Worm (Caenorhabditis elegans): Measurements from ENCODE around the gene srj-29.

srj-29 gene

DNA sequence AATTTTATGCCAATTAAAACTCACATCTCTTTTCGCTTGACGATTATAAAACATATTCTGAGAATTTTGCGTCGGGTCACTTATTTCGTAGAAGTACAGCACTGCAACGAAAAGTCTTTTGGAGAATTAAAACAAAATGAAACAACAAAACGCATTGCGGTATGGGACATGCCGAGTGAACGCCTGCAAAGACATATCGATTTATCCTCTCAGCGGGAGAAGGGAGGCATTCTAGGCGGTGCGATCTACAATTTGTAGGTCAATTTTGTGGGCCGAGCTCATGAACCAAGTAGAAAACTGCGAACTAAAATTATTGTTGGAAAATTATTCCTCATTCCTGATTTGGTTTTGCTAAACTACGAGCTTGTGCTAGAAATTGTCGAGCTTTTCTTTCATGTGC is 22.1 kb upstream of the srj-29 start, which contains the start of gene F14H3.3:
TSS of gene F14H3.3 (minus strand) at position 101 of the 400 bp plus-strand sequence.
- TF ChIP-seq unc-62 (GFP tag; optimal IDR thresholded peaks at IDR 0.05), result no peak

ce11 chrV:16055031-16055430 is 20.4 kb upstream of the srj-29 start, which contains the start of gene F14H3.4:
F14H3.4 (minus strand) TSS chrV:16055072.
- no peak for TF ChIP-seq unc-62 (GFP tag; optimal IDR thresholded peaks at IDR 0.05)

- TF ChIP-seq unc-62 (GFP tag; optimal IDR thresholded peaks at IDR 0.05), result no peak
These were observed 18.4 kb upstream of the srj-29 start, which contains the start of gene F14H3.5 for ce11 chrV:16057010-16057463. F14H3.5 (minus strand) TSS chrV:16057060.

DNA sequence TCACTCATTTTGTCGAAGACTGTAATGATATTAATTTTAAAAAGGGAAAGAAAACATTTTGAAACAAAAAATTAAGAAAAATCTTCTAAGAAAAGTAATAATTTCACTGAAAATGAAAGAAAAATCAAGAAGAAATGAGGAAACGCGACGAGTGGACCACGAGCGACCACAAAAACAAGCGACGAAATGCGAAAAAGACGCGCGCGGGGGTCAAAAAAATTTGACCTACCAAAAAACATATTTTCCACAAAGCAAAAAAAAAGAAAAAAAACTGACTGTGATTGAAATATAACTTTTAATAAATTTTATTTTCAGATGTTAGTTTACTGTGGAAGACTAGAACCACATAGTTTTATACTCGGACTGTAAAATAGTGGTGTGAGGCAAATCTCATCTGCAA is 16.6 kb upstream of the srj-29 start, which contains the start of gene F14H3.6:
TSS of gene F14H3.6 (minus strand) at position 22 of the 400 bp plus-strand sequence.
- TF ChIP-seq unc-62 (GFP tag; optimal IDR thresholded peaks at IDR 0.05), result no peak

- no peak for TF ChIP-seq unc-62 (GFP tag; optimal IDR thresholded peaks at IDR 0.05)
These were observed 15.3 kb upstream of the srj-29 start, which contains the start of gene F14H3.15 for ce11 chrV:16060135-16060534. F14H3.15 (minus strand) TSS chrV:16060235.

DNA sequence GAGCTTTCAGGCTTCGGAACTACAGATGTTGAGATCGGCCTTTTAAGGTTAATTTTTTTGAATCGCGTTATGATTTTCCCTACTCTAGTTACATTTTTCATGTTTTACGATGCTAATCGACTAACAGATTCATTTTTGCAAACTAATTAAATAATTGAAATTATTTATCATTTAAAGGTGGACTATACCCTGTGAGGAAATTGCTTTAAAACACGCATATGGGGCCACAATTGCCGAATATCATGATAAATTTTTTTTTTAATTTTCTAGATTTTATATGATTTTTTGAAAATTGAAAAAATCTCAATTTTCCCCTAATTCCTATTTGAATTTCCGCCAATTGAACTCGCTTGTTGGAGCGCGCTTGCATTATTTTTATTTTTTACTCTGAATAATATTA is 13.5 kb upstream of the srj-29 start, which contains the start of gene fbxa-100:
TSS of gene fbxa-100 (minus strand) at position 101 of the 400 bp plus-strand sequence.
- no peak for TF ChIP-seq unc-62 (GFP tag; optimal IDR thresholded peaks at IDR 0.05)

DNA sequence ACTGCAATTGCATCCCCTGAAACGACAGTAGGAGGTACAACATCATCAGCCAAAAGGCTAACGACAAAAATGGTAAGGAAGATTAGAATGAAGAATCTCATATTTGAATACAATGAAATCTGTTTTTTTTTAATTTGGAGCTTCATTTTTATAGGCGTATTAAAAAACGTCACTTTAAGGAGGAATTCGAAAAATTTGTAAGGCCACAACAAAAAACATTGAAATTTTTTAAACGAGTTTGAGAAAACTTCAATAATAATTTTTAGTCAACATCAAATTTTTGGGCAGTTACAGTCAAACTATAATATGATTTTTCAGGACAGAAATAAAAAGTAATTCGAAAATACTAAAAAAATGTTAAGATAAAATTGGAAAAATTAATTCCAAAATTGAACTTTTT is 12.7 kb upstream of the srj-29 start, which contains the start of gene F14H3.14:
TSS of gene F14H3.14 (minus strand) at position 101 of the 400 bp plus-strand sequence.
- TF ChIP-seq unc-62 (GFP tag; optimal IDR thresholded peaks at IDR 0.05), result no peak

ce11 chrV:16068938-16069337 is 6.5 kb upstream of the srj-29 start, which contains the start of gene cyp-35D1:
cyp-35D1 (plus strand) TSS chrV:16069238.
- TF ChIP-seq unc-62 (GFP tag; optimal IDR thresholded peaks at IDR 0.05), result no peak

DNA sequence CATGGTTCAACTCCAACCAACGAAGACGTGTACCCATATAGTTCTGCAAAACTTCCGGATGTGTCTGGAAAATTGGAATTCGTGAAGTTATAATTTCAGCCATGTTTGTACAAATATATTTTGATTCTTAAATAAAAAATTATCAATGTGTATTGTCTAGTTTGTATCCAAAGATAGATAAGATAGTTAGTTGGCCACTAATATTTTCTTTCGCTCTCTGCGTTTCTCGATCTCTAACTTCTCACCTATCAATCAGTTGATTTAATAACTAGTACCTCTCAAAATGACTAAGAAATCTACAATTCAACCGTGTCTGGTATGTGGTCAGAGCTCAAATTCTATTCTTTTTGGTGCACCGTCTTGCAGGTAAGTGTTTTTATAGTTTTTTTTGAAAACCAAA is 4.3 kb upstream of the srj-29 start, which contains the start of gene nhr-176:
TSS of gene nhr-176 (plus strand) at position 159 of the 400 bp plus-strand sequence.
- no peak for TF ChIP-seq unc-62 (GFP tag; optimal IDR thresholded peaks at IDR 0.05)

ce11 chrV:16073856-16074255 is 1.6 kb upstream of the srj-29 start, which contains the start of gene srj-10:
srj-10 (minus strand) TSS chrV:16073956.
- TF ChIP-seq unc-62 (GFP tag; optimal IDR thresholded peaks at IDR 0.05), result no peak

- no peak for TF ChIP-seq unc-62 (GFP tag; optimal IDR thresholded peaks at IDR 0.05)
These were observed 4.6 kb downstream of the srj-29 start for ce11 chrV:16080039-16080438.

DNA sequence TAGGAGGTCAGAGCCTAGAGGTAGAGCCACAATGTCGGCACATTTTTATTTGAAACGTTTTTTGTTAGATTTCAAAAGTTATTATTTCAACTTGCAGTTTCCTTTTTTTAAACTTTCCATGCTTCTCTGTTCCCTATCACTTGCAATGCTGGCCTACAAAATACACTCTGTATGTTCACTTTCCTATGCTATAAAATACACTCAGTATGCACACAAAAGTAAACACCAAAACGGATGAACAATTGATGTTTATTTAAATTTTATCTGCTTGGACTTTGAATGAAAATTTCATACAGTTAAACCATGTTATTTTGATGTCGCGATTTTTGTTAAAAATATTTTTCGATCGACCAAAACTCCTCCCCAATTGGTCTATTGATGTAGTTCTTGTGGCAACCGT is 5.2 kb downstream of the srj-29 start:
- no peak for TF ChIP-seq unc-62 (GFP tag; optimal IDR thresholded peaks at IDR 0.05)

DNA sequence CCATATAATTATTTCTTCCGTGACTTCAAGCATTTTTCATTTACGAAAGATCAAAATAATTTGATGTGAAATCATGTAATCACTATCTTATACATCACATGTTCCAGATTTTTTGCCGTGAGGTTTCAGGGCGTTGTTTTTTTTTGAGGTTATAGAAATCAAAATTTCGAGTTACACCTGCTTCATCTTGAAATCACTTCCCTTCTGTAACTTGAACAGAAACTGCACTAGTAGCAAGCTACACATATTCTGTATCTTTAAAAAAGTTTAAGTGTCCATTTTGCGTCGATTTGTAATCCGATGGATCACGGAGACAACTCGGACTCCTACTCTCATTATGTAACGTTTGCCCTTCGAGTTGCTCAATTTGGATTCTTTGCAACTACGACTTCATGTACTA is 15.2 kb downstream of the srj-29 start, which contains the start of gene F22B8.3:
TSS of gene F22B8.3 (plus strand) at position 301 of the 400 bp plus-strand sequence.
- no peak for TF ChIP-seq unc-62 (GFP tag; optimal IDR thresholded peaks at IDR 0.05)

ce11 chrV:16094284-16094683 is 18.8 kb downstream of the srj-29 start, which contains the start of gene F22B8.7:
F22B8.7 (plus strand) TSS chrV:16094584.
- no peak for TF ChIP-seq unc-62 (GFP tag; optimal IDR thresholded peaks at IDR 0.05)

DNA sequence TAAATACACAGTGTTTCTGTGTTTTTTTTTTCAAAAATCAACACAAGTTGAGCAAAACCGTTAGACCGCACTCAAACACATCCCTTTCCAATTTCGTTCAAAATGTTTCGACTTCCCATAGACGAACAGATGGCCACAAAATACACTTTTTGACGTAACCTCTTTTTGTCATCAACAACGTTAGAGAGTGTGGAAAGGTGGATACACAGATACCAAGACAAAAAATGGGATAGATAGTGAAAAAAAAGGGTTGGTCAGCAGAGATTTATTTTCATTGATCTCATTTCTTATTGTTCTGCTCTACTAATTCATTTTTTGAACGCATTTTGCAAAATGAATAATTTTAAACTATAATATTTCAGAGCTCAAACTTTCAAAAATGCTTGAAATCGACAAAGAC is 19.4 kb downstream of the srj-29 start:
- TF ChIP-seq unc-62 (GFP tag; optimal IDR thresholded peaks at IDR 0.05), result no peak

DNA sequence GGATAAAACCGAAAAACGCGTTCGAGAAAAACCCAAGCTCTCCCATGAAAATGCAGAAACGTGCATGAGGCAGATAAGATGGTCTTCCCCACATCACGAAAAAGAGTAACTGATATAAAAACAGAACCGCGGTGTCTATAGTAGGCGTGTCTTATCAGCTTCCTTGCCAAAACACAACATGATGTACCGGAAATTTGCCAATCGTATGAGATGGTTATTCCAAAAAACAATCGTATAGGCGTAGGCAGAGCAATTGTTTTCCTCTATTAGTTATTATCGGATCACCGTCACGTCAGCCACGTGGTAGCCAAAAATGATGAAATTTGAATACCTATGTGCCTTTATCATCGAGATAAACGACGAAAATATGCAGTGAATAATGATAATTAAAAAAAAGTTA is 24.0 kb downstream of the srj-29 start, which contains the start of gene str-7:
TSS of gene str-7 (minus strand) at position 101 of the 400 bp plus-strand sequence.
- TF ChIP-seq unc-62 (GFP tag; optimal IDR thresholded peaks at IDR 0.05), result no peak

ce11 chrV:16100103-16100730 is 24.8 kb downstream of the srj-29 start, which contains the start of gene cth-1:
cth-1 (plus strand) TSS chrV:16100680.
- TF ChIP-seq unc-62 (GFP tag; optimal IDR thresholded peaks at IDR 0.05), result no peak
